Fruit fly (Drosophila melanogaster) whole organism, adult: ENCODE measurements around the gene CG31639.

Experiments
- Crg-1 ChIP-seq: fragments of 200-800 bp; sonication (Bioruptor generic); optimal IDR thresholded peaks from 2 replicates; lab custom pipeline; 2016; ENCODE audit warnings: missing biosample characterization, missing genetic modification characterization
- cic ChIP-seq: fragments of 200-800 bp; sonication (Bioruptor generic); optimal IDR thresholded peaks from 2 replicates; lab custom pipeline; 2017; ENCODE audit warnings: missing biosample characterization, mild to moderate bottlenecking, missing genetic modification characterization, moderate library complexity
- ovo ChIP-seq: fragments of 200-800 bp; sonication (Bioruptor generic); optimal IDR thresholded peaks from 2 replicates; lab custom pipeline; 2016; ENCODE audit warnings: missing biosample characterization, missing genetic modification characterization

- TF ChIP-seq cic = no peak
- no peak for TF ChIP-seq ovo (GFP tag; lab: Kevin White, UChicago)
- TF ChIP-seq Crg-1 (GFP tag; lab: Kevin White, UChicago) = no peak
Observed at dm6 chr2L:6178740-6179633, 24.0 kb upstream of the CG31639 start, which contains the start of gene smal.
